Fruit fly (Drosophila melanogaster): ENCODE measurements around the gene CG12259.

DNA sequence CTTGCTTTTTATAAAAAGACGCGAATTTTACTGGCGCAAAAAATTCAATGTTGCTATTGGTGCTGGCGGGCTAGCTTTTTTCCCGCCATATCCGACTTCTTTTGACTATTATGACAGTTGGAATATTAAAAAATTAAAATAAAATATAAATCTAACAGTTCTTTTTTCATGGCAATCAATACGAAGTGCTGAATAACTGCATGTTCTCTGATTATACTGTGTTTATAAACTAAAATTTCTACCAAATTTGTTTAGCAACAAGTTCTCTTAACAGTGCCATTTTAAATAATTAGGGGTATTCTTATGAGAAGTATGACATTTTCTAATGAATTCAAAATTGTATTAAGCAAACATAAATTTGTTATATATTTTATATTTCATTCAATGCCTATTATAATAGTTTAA is 1.5 kb downstream of the CG12259 start, which contains the start of gene Boh1:
- TF ChIP-seq Crg-1 (GFP tag; optimal IDR thresholded peaks at IDR 0.05) (no peak), Mnt (GFP tag; optimal IDR thresholded peaks at IDR 0.05) (peak; percentile 8), pad (GFP tag; optimal IDR thresholded peaks at IDR 0.05) (no peak), tj (GFP tag; optimal IDR thresholded peaks at IDR 0.05) (no peak), cic (GFP tag; optimal IDR thresholded peaks at IDR 0.05) (no peak), CG1620 (GFP tag; optimal IDR thresholded peaks at IDR 0.05) (no peak), toe (GFP tag; optimal IDR thresholded peaks at IDR 0.05) (no peak), CG5204 (GFP tag; optimal IDR thresholded peaks at IDR 0.05) (no peak), ovo (GFP tag; optimal IDR thresholded peaks at IDR 0.05) (no peak), Clk (GFP tag; optimal IDR thresholded peaks at IDR 0.05) (no peak), cnc (optimal IDR thresholded peaks at IDR 0.05) (no peak)

Data from whole organism, adult.